Fruit fly (Drosophila melanogaster) S2 (cell line): Measurements from ENCODE around the gene Osi5.

Source experiments
- CG8478 ChIP-seq: fragments of >200 bp; optimal IDR thresholded peaks from 2 replicates; lab custom pipeline; 2018
- CTCF ChIP-seq, 2 experiments: fragments of >200 bp; optimal IDR thresholded peaks; 2 replicates each; lab custom pipeline; 2018

- TF ChIP-seq CG8478 (lab: Kevin White, UChicago) = no peak
- no peak for TF ChIP-seq CTCF (optimal IDR thresholded peaks at IDR 0.05; lab: Kevin White, UChicago)
Observed at dm6 chr3R:6229055-6229841, 1.9 kb downstream of the Osi5 start.
